Fruit fly (Drosophila melanogaster): ENCODE results near the gene CG13847.
A peak's percentile ranks its signal among the peaks of the same experiment; 100 is the strongest.

- TF ChIP-seq CoRest (tag; optimal IDR thresholded peaks at IDR 0.05) (no peak), Dip3 (GFP tag; optimal IDR thresholded peaks at IDR 0.05) (no peak), Oaz (GFP tag; IDR thresholded peaks at IDR 0.05) (no peak), Hr78 (GFP tag; optimal IDR thresholded peaks at IDR 0.05) (no peak), twi (tag; optimal IDR thresholded peaks at IDR 0.05) (peak; percentile 53), CG6272 (GFP tag; IDR thresholded peaks at IDR 0.05) (no peak), amos (GFP tag; IDR thresholded peaks at IDR 0.05; ENCODE audit: partially characterized antibody) (peak; percentile 13; the same call in 1 of the 2 replicates), Elba2 (GFP tag; optimal IDR thresholded peaks at IDR 0.05) (peak; percentile 84), CG16813 (GFP tag; IDR thresholded peaks at IDR 0.05; ENCODE audit: partially characterized antibody) (no peak), dysf (GFP tag; IDR thresholded peaks at IDR 0.05) (no peak), CG17829 (tag; optimal IDR thresholded peaks at IDR 0.05) (peak; percentile 42), CG43689 (GFP tag; IDR thresholded peaks at IDR 0.05) (no peak)
These were observed 15.0 kb downstream of the CG13847 start, which contains the start of the genes Nop56 and mats for dm6 chr3R:22420911-22421310.

All from whole organism, embryonic.